Worm (Caenorhabditis elegans): ENCODE data around the gene clp-7.

The clp-7 gene

DNA sequence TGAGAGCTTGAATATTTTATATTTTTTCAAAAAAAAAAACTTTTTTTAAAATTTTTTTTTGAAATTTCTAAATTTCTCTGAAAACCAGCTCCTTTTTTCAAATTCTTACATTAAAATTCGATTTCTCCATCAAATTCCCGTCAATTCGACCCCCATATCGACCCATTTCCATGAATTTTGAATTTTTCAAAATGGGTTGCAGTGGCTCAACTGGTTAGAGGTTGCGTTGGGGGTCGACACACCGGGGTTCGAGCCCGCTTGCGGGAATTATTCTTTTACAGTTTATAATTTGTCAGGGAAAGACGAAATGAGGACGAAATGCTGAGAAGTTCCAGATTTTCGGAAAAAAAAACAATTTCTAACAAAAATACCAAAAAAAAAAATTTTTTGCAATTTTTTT, 51.7 kb downstream of the clp-7 start:
- no peak for TF ChIP-seq Y55F3AM.14 (GFP tag; optimal IDR thresholded peaks at IDR 0.05)
- TF ChIP-seq skn-1 (tag; optimal IDR thresholded peaks at IDR 0.05) = no peak

ce11 chrIV:1391446-1391845, 54.3 kb downstream of the clp-7 start:
- TF ChIP-seq ama-1 (optimal IDR thresholded peaks at IDR 0.05) = no peak
- no peak for TF ChIP-seq nhr-23 (tag; optimal IDR thresholded peaks at IDR 0.05)
- no peak for TF ChIP-seq nhr-77 (tag; optimal IDR thresholded peaks at IDR 0.05)
- no peak for TF ChIP-seq ZK546.5 (tag; optimal IDR thresholded peaks at IDR 0.05)
- no peak for TF ChIP-seq ceh-16 (tag; optimal IDR thresholded peaks at IDR 0.05)
- no peak for TF ChIP-seq unc-55 (GFP tag; optimal IDR thresholded peaks at IDR 0.05)
- no peak for TF ChIP-seq Y55F3AM.14 (GFP tag; optimal IDR thresholded peaks at IDR 0.05)

DNA sequence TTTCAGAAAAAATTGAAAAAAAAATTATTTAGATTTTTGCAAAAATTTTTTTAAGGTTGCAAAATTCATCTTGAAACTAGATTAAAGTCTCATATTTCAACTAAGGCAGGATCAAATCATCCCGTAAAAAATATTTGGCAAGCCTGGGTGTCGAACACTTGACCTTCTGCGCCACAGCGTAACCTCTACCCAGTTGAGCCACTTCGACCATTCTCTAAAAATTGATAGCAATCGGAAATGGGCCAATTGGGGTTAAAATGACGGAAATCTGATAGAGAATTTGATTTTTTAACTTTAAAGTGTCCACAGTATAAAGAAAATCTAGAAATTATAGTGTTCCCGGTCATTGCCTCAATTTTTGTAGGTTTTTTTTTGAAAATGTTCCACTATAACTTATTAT, 55.7 kb downstream of the clp-7 start:
- TF ChIP-seq nhr-21 (tag; optimal IDR thresholded peaks at IDR 0.05) = no peak

DNA sequence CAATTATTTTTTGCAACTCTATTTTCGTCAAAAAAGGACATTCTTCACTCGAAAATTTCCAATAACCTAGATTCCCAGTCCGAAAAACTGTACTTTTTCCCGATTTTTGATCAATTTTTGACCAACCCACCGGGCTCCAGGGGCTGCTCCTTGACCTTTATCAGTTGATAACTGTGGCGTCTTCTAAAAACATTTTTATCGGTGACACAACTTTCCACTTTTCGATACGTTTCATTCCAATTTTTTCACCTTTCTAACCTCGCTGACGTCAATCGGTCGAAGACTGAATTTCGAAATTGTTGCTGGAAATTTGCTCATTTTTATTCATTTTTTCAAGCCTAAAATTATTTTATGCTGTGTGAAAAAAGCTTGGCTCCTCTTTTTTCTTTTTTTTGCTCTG, 56.2 kb downstream of the clp-7 start:
- TF ChIP-seq mdl-1 (tag; optimal IDR thresholded peaks at IDR 0.05) (no peak), ZK546.5 (tag; optimal IDR thresholded peaks at IDR 0.05) (no peak), sma-9 (GFP tag; optimal IDR thresholded peaks at IDR 0.05) (no peak), sma-9 (tag; optimal IDR thresholded peaks at IDR 0.05) (no peak), crh-2 (tag; optimal IDR thresholded peaks at IDR 0.05) (peak; percentile 12), fos-1 (tag; optimal IDR thresholded peaks at IDR 0.05) (peak; percentile 80)

DNA sequence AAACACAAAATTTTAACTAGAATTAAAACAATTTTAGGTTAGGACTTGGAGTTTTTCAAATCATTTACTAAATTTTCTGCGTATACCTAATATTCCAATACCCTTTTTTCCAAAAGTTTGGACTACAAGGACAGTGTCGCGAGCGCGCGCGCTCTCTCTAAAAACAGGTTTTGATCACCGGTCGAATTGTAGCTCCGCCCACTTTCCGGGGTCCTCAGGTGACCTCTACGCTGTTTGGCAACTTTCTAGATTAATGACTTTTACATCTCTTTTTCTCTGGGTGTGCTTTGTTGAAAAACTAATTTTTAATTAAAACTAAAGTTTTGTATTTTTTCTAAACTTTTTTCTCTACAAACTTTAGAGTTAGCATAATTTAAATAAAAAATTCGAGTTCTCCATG, 56.7 kb downstream of the clp-7 start:
- TF ChIP-seq unc-39 (tag; optimal IDR thresholded peaks at IDR 0.05) (no peak), C34F6.9 (tag; optimal IDR thresholded peaks at IDR 0.05) (peak; percentile 3), ceh-82 (tag; optimal IDR thresholded peaks at IDR 0.05) (no peak), blmp-1 (tag; optimal IDR thresholded peaks at IDR 0.05; ENCODE audit: insufficient read depth) (peak; percentile 11), gmeb-1 (tag; optimal IDR thresholded peaks at IDR 0.05) (peak; percentile 4), sma-3 (GFP tag; optimal IDR thresholded peaks at IDR 0.05) (peak; percentile 46), mab-5 (tag; optimal IDR thresholded peaks at IDR 0.05) (no peak), nhr-25 (tag; optimal IDR thresholded peaks at IDR 0.05) (peak; percentile 58)

ce11 chrIV:1388079-1388478, 57.7 kb downstream of the clp-7 start:
- TF ChIP-seq unc-55 (GFP tag; optimal IDR thresholded peaks at IDR 0.05) (peak; percentile 42), aly-2 (tag; optimal IDR thresholded peaks at IDR 0.05) (no peak), sma-3 (GFP tag; optimal IDR thresholded peaks at IDR 0.05) (peak; percentile 49), mab-5 (tag; optimal IDR thresholded peaks at IDR 0.05) (no peak), blmp-1 (tag; optimal IDR thresholded peaks at IDR 0.05; ENCODE audit: insufficient read depth) (no peak), lin-39 (tag; optimal IDR thresholded peaks at IDR 0.05) (no peak), fos-1 (tag; optimal IDR thresholded peaks at IDR 0.05) (peak; percentile 19), nhr-25 (tag; optimal IDR thresholded peaks at IDR 0.05) (peak; percentile 10), peb-1 (tag; optimal IDR thresholded peaks at IDR 0.05) (no peak), sem-4 (tag; optimal IDR thresholded peaks at IDR 0.05) (no peak), elt-1 (tag; optimal IDR thresholded peaks at IDR 0.05) (no peak), ztf-11 (tag; optimal IDR thresholded peaks at IDR 0.05) (no peak), C34F6.9 (tag; optimal IDR thresholded peaks at IDR 0.05) (no peak), nhr-6 (tag; optimal IDR thresholded peaks at IDR 0.05) (no peak), ztf-4 (tag; optimal IDR thresholded peaks at IDR 0.05) (no peak), nhr-77 (tag; optimal IDR thresholded peaks at IDR 0.05) (no peak), nhr-23 (tag; optimal IDR thresholded peaks at IDR 0.05) (no peak), lsy-2 (tag; optimal IDR thresholded peaks at IDR 0.05) (peak; percentile 10 to 20), lin-11 (tag; optimal IDR thresholded peaks at IDR 0.05) (peak; percentile 28), mdl-1 (tag; optimal IDR thresholded peaks at IDR 0.05) (no peak), sma-9 (GFP tag; optimal IDR thresholded peaks at IDR 0.05) (peak; percentile 42), sma-9 (tag; optimal IDR thresholded peaks at IDR 0.05) (no peak), nhr-10 (tag; optimal IDR thresholded peaks at IDR 0.05) (no peak), R02D3.7 (tag; optimal IDR thresholded peaks at IDR 0.05) (no peak), zag-1 (tag; optimal IDR thresholded peaks at IDR 0.05) (no peak), ama-1 (optimal IDR thresholded peaks at IDR 0.05) (no peak), nhr-21 (tag; optimal IDR thresholded peaks at IDR 0.05) (peak; percentile 23), F13H6.1 (tag; optimal IDR thresholded peaks at IDR 0.05) (peak; percentile 6), lin-13 (GFP tag; optimal IDR thresholded peaks at IDR 0.05) (peak; percentile 50), unc-39 (tag; optimal IDR thresholded peaks at IDR 0.05) (no peak), nhr-129 (tag; optimal IDR thresholded peaks at IDR 0.05) (peak; percentile 66), gmeb-1 (tag; optimal IDR thresholded peaks at IDR 0.05) (peak; percentile 63), crh-2 (tag; optimal IDR thresholded peaks at IDR 0.05) (peak; percentile 9)

All from whole organism, L2 larva.